Worm (Caenorhabditis elegans) whole organism, young adult: ENCODE measurements around the gene C43G2.3.

Experiments used
- B0019.2 ChIP-seq: fragments of 200-800 bp; sonication (Bioruptor generic); conservative IDR thresholded peaks from 2 replicates; pipeline ENCODE4 v1.3.6; 2022; ENCODE audit warnings: missing genetic modification reagents, missing genetic modification characterization, missing compliant biosample characterization
- B0035.1 ChIP-seq: sonication (generic microtip); optimal IDR thresholded peaks from 2 replicates; lab custom pipeline; 2016; ENCODE audit warnings: missing genetic modification characterization, mild to moderate bottlenecking, missing compliant biosample characterization, missing genotype, missing genetic modification reagents
- F22D6.2 ChIP-seq: sonication (generic microtip); optimal IDR thresholded peaks from 2 replicates; lab custom pipeline; 2016; ENCODE audit warnings: mild to moderate bottlenecking, missing genetic modification characterization, missing compliant biosample characterization
- F33H1.4 ChIP-seq: fragments of 200-800 bp; sonication (Bioruptor generic); IDR thresholded peaks from 2 replicates; pipeline ENCODE4 v1.3.6; 2022; ENCODE audit warnings: missing genetic modification reagents, missing genetic modification characterization, missing compliant biosample characterization
- F57A8.1 ChIP-seq: fragments of 200-800 bp; sonication (Bioruptor generic); optimal IDR thresholded peaks from 2 replicates; lab custom pipeline; 2018; ENCODE audit warnings: mild to moderate bottlenecking, missing genetic modification characterization, moderate library complexity, missing compliant biosample characterization
- K11D2.4 ChIP-seq: fragments of 200-800 bp; sonication (Bioruptor generic); IDR thresholded peaks from 2 replicates; pipeline ENCODE4 v1.3.6; 2022; ENCODE audit warnings: missing genetic modification reagents, missing genetic modification characterization, missing compliant biosample characterization
- Y53F4B.3 ChIP-seq: fragments of 200-800 bp; sonication (Bioruptor generic); IDR thresholded peaks from 2 replicates; pipeline ENCODE4 v1.3.6; 2022; ENCODE audit warnings: missing genetic modification reagents, missing genetic modification characterization, missing compliant biosample characterization
- Y53G8AR.9 ChIP-seq: fragments of 200-800 bp; sonication (Bioruptor generic); conservative IDR thresholded peaks from 2 replicates; pipeline ENCODE4 v1.3.6; 2022; ENCODE audit warnings: missing genetic modification reagents, missing genetic modification characterization, missing compliant biosample characterization
- aptf-2 ChIP-seq: fragments of 200-800 bp; sonication (Bioruptor generic); conservative IDR thresholded peaks from 2 replicates; pipeline ENCODE4 v1.3.6; 2022; ENCODE audit warnings: missing genetic modification reagents, missing genetic modification characterization, missing compliant biosample characterization
- aptf-3 ChIP-seq: fragments of 200-800 bp; sonication (Bioruptor generic); IDR thresholded peaks from 2 replicates; pipeline ENCODE4 v1.3.6; 2022; ENCODE audit warnings: missing genetic modification characterization, missing compliant biosample characterization
- attf-3 ChIP-seq: fragments of 200-800 bp; sonication (Bioruptor generic); conservative IDR thresholded peaks from 2 replicates; pipeline ENCODE4 v1.3.6; 2022; ENCODE audit warnings: missing genetic modification reagents, missing genetic modification characterization, missing compliant biosample characterization
- attf-5 ChIP-seq: fragments of 200-800 bp; sonication (Bioruptor generic); optimal IDR thresholded peaks from 2 replicates; lab custom pipeline; 2018; ENCODE audit warnings: mild to moderate bottlenecking, missing genetic modification characterization, missing compliant biosample characterization
- cebp-2 ChIP-seq: fragments of 200-800 bp; sonication (Bioruptor generic); IDR thresholded peaks from 2 replicates; pipeline ENCODE4 v1.3.6; 2022; ENCODE audit warnings: missing genetic modification characterization, missing compliant biosample characterization
- ceh-40 ChIP-seq: fragments of 200-800 bp; sonication (Bioruptor generic); IDR thresholded peaks from 2 replicates; pipeline ENCODE4 v1.3.6; 2022; ENCODE audit warnings: missing genetic modification characterization, missing compliant biosample characterization
- chd-7 ChIP-seq: sonication (generic microtip); optimal IDR thresholded peaks from 2 replicates; lab custom pipeline; 2016; ENCODE audit warnings: mild to moderate bottlenecking, missing genetic modification characterization, moderate library complexity, missing compliant biosample characterization
- die-1 ChIP-seq: sonication (generic microtip); optimal IDR thresholded peaks from 2 replicates; lab custom pipeline; 2016; ENCODE audit warnings: missing genotype, mild to moderate bottlenecking, missing genetic modification characterization, missing compliant biosample characterization
- dpff-1 ChIP-seq: sonication (generic microtip); optimal IDR thresholded peaks from 2 replicates; lab custom pipeline; 2017; ENCODE audit warnings: mild to moderate bottlenecking, missing genetic modification characterization, missing compliant biosample characterization
- dpl-1 ChIP-seq: fragments of 150-350 bp; optimal IDR thresholded peaks from 2 replicates; lab custom pipeline; 2014; ENCODE audit warnings: missing biosample characterization, missing genetic modification reagents, missing genetic modification characterization
- ets-4 ChIP-seq: fragments of 200-800 bp; sonication (Bioruptor generic); optimal IDR thresholded peaks from 2 replicates; lab custom pipeline; 2018; ENCODE audit warnings: mild to moderate bottlenecking, missing genetic modification characterization, missing compliant biosample characterization
- gei-17 ChIP-seq: fragments of 200-800 bp; sonication (Bioruptor generic); optimal IDR thresholded peaks from 2 replicates; lab custom pipeline; 2018; ENCODE audit warnings: mild to moderate bottlenecking, missing genetic modification characterization, missing compliant biosample characterization
- him-1 ChIP-seq: sonication (generic microtip); optimal IDR thresholded peaks from 2 replicates; lab custom pipeline; 2016; ENCODE audit warnings: missing genotype, missing genetic modification reagents, missing genetic modification characterization, missing compliant biosample characterization
- hlh-26 ChIP-seq: fragments of 200-800 bp; sonication (Bioruptor generic); conservative IDR thresholded peaks from 2 replicates; pipeline ENCODE4 v1.3.6; 2022; ENCODE audit warnings: missing genetic modification reagents, missing genetic modification characterization, missing compliant biosample characterization
- hmg-1.2 ChIP-seq: fragments of 200-800 bp; sonication (Bioruptor generic); IDR thresholded peaks from 2 replicates; pipeline ENCODE4 v1.3.6; 2022; ENCODE audit warnings: missing genetic modification reagents, missing genetic modification characterization, missing compliant biosample characterization
- hrde-1 ChIP-seq: sonication (generic microtip); optimal IDR thresholded peaks from 2 replicates; lab custom pipeline; 2016; ENCODE audit warnings: missing genetic modification characterization, mild to moderate bottlenecking, missing compliant biosample characterization, moderate library complexity, missing genotype, missing genetic modification reagents, borderline replicate concordance
- lin-35 ChIP-seq, 3 experiments: fragments of 150-350 bp in 2 of 3; sonication (generic microtip) in 1 of 3; optimal IDR thresholded peaks; 2 replicates each; lab custom pipeline; 2014 to 2018; ENCODE audit warnings: missing biosample characterization in 3 of 3, missing genetic modification characterization in 3 of 3, missing genetic modification reagents in 3 of 3
- madf-10 ChIP-seq: sonication (generic microtip); optimal IDR thresholded peaks from 2 replicates; lab custom pipeline; 2016; ENCODE audit warnings: mild to moderate bottlenecking, missing genetic modification characterization, missing compliant biosample characterization
- madf-3 ChIP-seq: fragments of 200-800 bp; sonication (Bioruptor generic); IDR thresholded peaks from 2 replicates; pipeline ENCODE4 v1.3.6; 2022; ENCODE audit warnings: missing genetic modification reagents, missing genetic modification characterization, missing compliant biosample characterization
- mel-28 ChIP-seq: sonication (generic microtip); optimal IDR thresholded peaks from 2 replicates; lab custom pipeline; 2016; ENCODE audit warnings: borderline replicate concordance, mild to moderate bottlenecking, missing genetic modification characterization, missing compliant biosample characterization
- mes-4 ChIP-seq: sonication (generic microtip); optimal IDR thresholded peaks from 2 replicates; lab custom pipeline; 2016; ENCODE audit warnings: missing genotype, missing genetic modification characterization, missing compliant biosample characterization
- mxl-1 ChIP-seq: sonication (generic microtip); optimal IDR thresholded peaks from 2 replicates; lab custom pipeline; 2016; ENCODE audit warnings: missing genetic modification characterization, missing compliant biosample characterization
- nfyb-1 ChIP-seq: fragments of 200-800 bp; sonication (Bioruptor generic); IDR thresholded peaks from 2 replicates; pipeline ENCODE4 v1.3.6; 2022; ENCODE audit warnings: missing genetic modification reagents, missing genetic modification characterization, missing compliant biosample characterization
- nhr-27 ChIP-seq: fragments of 200-800 bp; sonication (Bioruptor generic); optimal IDR thresholded peaks from 2 replicates; lab custom pipeline; 2018; ENCODE audit warnings: mild to moderate bottlenecking, missing genetic modification characterization, moderate library complexity, missing compliant biosample characterization
- pha-4 ChIP-seq: fragments of 150-350 bp; sonication (generic microtip); optimal IDR thresholded peaks from 2 replicates; lab custom pipeline; 2014; ENCODE audit warnings: missing biosample characterization, missing genetic modification reagents, missing genetic modification characterization
- rec-8 ChIP-seq, 2 experiments: sonication (generic microtip); optimal IDR thresholded peaks; 2 replicates each; lab custom pipeline; 2016; ENCODE audit warnings: mild to moderate bottlenecking in 2 of 2, missing genetic modification characterization in 2 of 2, missing genetic modification reagents in 2 of 2, missing genotype in 2 of 2, missing biosample characterization in 1 of 2, missing compliant biosample characterization in 1 of 2, moderate library complexity in 1 of 2
- sdz-38 ChIP-seq: sonication (generic microtip); optimal IDR thresholded peaks from 2 replicates; lab custom pipeline; 2016; ENCODE audit warnings: missing genotype, missing genetic modification characterization, missing compliant biosample characterization
- sea-2 ChIP-seq: fragments of 200-800 bp; sonication (Bioruptor generic); IDR thresholded peaks from 2 replicates; pipeline ENCODE4 v1.3.6; 2022; ENCODE audit warnings: missing genetic modification characterization, missing compliant biosample characterization
- snpc-1.3 ChIP-seq: sonication (generic microtip); optimal IDR thresholded peaks from 2 replicates; lab custom pipeline; 2017; ENCODE audit warnings: missing genetic modification characterization, mild to moderate bottlenecking, missing compliant biosample characterization, antibody characterized with exemption, moderate library complexity, missing genotype, missing genetic modification reagents; ENCODE audit not compliant: insufficient read depth
- snpc-3.4 ChIP-seq: sonication (generic microtip); optimal IDR thresholded peaks from 2 replicates; lab custom pipeline; 2017; ENCODE audit warnings: missing genetic modification characterization, mild to moderate bottlenecking, missing compliant biosample characterization, antibody characterized with exemption, moderate library complexity, missing genotype, missing genetic modification reagents
- tbp1 ChIP-seq: fragments of 200-800 bp; sonication (Bioruptor generic); optimal IDR thresholded peaks from 2 replicates; lab custom pipeline; 2018; ENCODE audit warnings: mild to moderate bottlenecking, missing genetic modification characterization, missing compliant biosample characterization
- tlf-1 ChIP-seq: fragments of 200-800 bp; sonication (Bioruptor generic); optimal IDR thresholded peaks from 2 replicates; lab custom pipeline; 2018; ENCODE audit warnings: mild to moderate bottlenecking, missing genetic modification characterization, missing compliant biosample characterization
- zim-3 ChIP-seq: sonication (generic microtip); optimal IDR thresholded peaks from 2 replicates; lab custom pipeline; 2017; ENCODE audit warnings: mild to moderate bottlenecking, missing genetic modification characterization, moderate library complexity, missing compliant biosample characterization
- ztf-22 ChIP-seq: fragments of 200-800 bp; sonication (Bioruptor generic); optimal IDR thresholded peaks from 2 replicates; lab custom pipeline; 2018; ENCODE audit warnings: mild to moderate bottlenecking, missing genetic modification characterization, moderate library complexity, missing compliant biosample characterization
- ztf-25 ChIP-seq: fragments of 200-800 bp; sonication (Bioruptor generic); IDR thresholded peaks from 2 replicates; pipeline ENCODE4 v1.3.6; 2022; ENCODE audit warnings: missing genetic modification reagents, missing genetic modification characterization, missing compliant biosample characterization
- ztf-26 ChIP-seq: sonication (generic microtip); optimal IDR thresholded peaks from 2 replicates; lab custom pipeline; 2017; ENCODE audit warnings: missing genetic modification characterization, missing compliant biosample characterization
- ztf-28 ChIP-seq: fragments of 200-800 bp; sonication (Bioruptor generic); IDR thresholded peaks from 2 replicates; pipeline ENCODE4 v1.3.6; 2022; ENCODE audit warnings: missing genetic modification reagents, missing genetic modification characterization, missing compliant biosample characterization
- ztf-3 ChIP-seq: fragments of 200-800 bp; sonication (Bioruptor generic); optimal IDR thresholded peaks from 2 replicates; lab custom pipeline; 2018; ENCODE audit warnings: mild to moderate bottlenecking, missing genetic modification characterization, missing compliant biosample characterization

Gene C43G2.3

DNA sequence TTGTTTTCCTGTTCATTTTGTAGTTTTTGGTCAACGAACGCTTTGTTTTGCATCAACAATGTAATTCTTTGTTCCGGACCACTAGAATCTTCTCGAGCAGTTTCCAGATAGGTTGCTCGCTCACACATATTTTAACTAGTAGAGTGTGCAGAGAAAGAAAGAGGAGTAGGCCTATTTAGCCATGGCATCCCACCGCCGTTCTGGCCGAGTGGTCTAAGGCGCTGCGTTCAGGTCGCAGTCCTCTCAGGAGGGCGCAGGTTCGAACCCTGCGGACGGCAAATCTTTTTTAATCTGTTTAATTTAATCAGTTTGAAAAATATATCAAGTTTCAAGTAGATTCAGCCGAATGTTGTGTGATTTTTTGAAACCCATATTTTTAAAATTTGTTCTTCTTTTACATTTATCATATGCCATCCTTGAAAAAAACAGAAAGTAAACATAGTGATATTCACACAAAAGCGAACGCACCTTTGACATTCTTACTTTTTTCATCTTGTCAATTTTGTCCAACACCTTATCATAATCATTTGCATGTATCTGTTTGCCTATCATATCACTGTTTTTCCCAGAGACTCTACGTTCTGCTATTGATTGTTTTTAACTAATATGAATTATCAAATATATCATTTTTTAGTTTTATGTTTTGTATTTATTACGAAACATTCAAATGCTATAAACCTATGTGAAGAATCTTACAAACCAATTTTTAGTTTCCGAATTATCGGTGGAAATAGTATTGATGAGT is 21.2 kb upstream of the C43G2.3 start, which contains the start of gene try-3 (continued):
- peak; percentile 26 for TF ChIP-seq tlf-1 (GFP tag; lab: Kevin White, UChicago)
- no peak for TF ChIP-seq F22D6.2 (tag; lab: Kevin White, UChicago)
- peak; percentile 81 for TF ChIP-seq die-1 (tag; lab: Kevin White, UChicago)
- TF ChIP-seq lin-35 (GFP tag; optimal IDR thresholded peaks at IDR 0.05; lab: Kevin White, UChicago): peak in 1 of 3 experiments; percentile 78
- TF ChIP-seq hrde-1 (tag; lab: Kevin White, UChicago): no peak
- TF ChIP-seq attf-3 (GFP tag; lab: Robert Waterston, UW): no peak; the same call in 1 of the 2 replicates
- peak; percentile 70 for TF ChIP-seq hmg-1.2 (GFP tag; lab: Robert Waterston, UW)
- 0 out of 2 replicates have a peak, but pooled peaks have one; percentile 48 for TF ChIP-seq ztf-28 (GFP tag; lab: Robert Waterston, UW)
- no peak for TF ChIP-seq sea-2
- peak; percentile 54 for TF ChIP-seq attf-5
- TF ChIP-seq Y53G8AR.9 (GFP tag; lab: Robert Waterston, UW): peak; percentile 72; the same call in 1 of the 2 replicates
- TF ChIP-seq ztf-26 (tag; lab: Kevin White, UChicago): peak; percentile 42
- TF ChIP-seq ets-4 (GFP tag; lab: Kevin White, UChicago): peak; percentile 13
- TF ChIP-seq snpc-3.4: no peak
- TF ChIP-seq chd-7 (tag; lab: Kevin White, UChicago): peak; percentile 45
- TF ChIP-seq mel-28 (tag; lab: Kevin White, UChicago): peak; percentile 42
- TF ChIP-seq sdz-38 (tag; lab: Kevin White, UChicago): no peak
- peak; percentile 80 for TF ChIP-seq nfyb-1 (GFP tag; lab: Robert Waterston, UW)
- TF ChIP-seq dpl-1 (GFP tag; lab: Kevin White, UChicago): peak; percentile 15
- TF ChIP-seq rec-8 (tag; optimal IDR thresholded peaks at IDR 0.05; lab: Kevin White, UChicago): peak; percentile 18 to 46
- no peak for TF ChIP-seq zim-3 (tag; lab: Kevin White, UChicago)
- TF ChIP-seq aptf-2 (GFP tag; lab: Robert Waterston, UW): no peak
- no peak for TF ChIP-seq pha-4 (tag; lab: Kevin White, UChicago)
- 0 out of 2 replicates have a peak, but pooled peaks have one; percentile 44 for TF ChIP-seq ceh-40
- peak; percentile 94 for TF ChIP-seq him-1 (tag; lab: Kevin White, UChicago)
- no peak for TF ChIP-seq mes-4 (tag; lab: Kevin White, UChicago)
- TF ChIP-seq nhr-27 (tag; lab: Kevin White, UChicago): no peak
- no peak for TF ChIP-seq F57A8.1 (GFP tag; lab: Kevin White, UChicago)
- no peak for TF ChIP-seq hlh-26 (GFP tag; lab: Robert Waterston, UW)
- TF ChIP-seq ztf-22 (GFP tag; lab: Kevin White, UChicago): no peak
- TF ChIP-seq mxl-1 (tag; lab: Kevin White, UChicago): peak; percentile 54
- TF ChIP-seq K11D2.4 (GFP tag; lab: Robert Waterston, UW): peak; percentile 78
- peak; percentile 36 for TF ChIP-seq B0035.1 (tag; lab: Kevin White, UChicago)
- peak; percentile 79; the same call in 1 of the 2 replicates for TF ChIP-seq cebp-2 (GFP tag; lab: Robert Waterston, UW)
- no peak for TF ChIP-seq gei-17 (GFP tag; lab: Kevin White, UChicago)
- TF ChIP-seq dpff-1 (tag; lab: Kevin White, UChicago): peak; percentile 50
- peak; percentile 51 for TF ChIP-seq madf-10
- TF ChIP-seq Y53F4B.3: no peak
- TF ChIP-seq ztf-25: peak; percentile 63; the same call in 1 of the 2 replicates
- TF ChIP-seq B0019.2 (GFP tag; lab: Robert Waterston, UW): peak; percentile 50; the same call in 1 of the 2 replicates
- peak; percentile 75 for TF ChIP-seq snpc-1.3 (tag; lab: Kevin White, UChicago)
- peak; percentile 18 for TF ChIP-seq ztf-3 (GFP tag; lab: Kevin White, UChicago)
- TF ChIP-seq madf-3 (GFP tag; lab: Robert Waterston, UW): peak; percentile 78; the same call in 1 of the 2 replicates
- 0 out of 2 replicates have a peak, but pooled peaks have one; percentile 18 for TF ChIP-seq aptf-3
- peak; percentile 98 for TF ChIP-seq tbp1
- peak; percentile 58 for TF ChIP-seq F33H1.4 (GFP tag; lab: Robert Waterston, UW)
